Fruit fly (Drosophila melanogaster) whole organism, adult: ENCODE measurements around the gene Obp18a.

Source experiments
- CG11617 ChIP-seq: fragments of 200-800 bp; sonication (Bioruptor generic); optimal IDR thresholded peaks from 2 replicates; lab custom pipeline; 2017; ENCODE audit warnings: mild to moderate bottlenecking, missing biosample characterization, missing genetic modification reagents, missing genetic modification characterization
- CG12768 ChIP-seq: fragments of 200-800 bp; sonication (Bioruptor generic); optimal IDR thresholded peaks from 2 replicates; lab custom pipeline; 2017; ENCODE audit warnings: missing biosample characterization, missing genetic modification characterization, mild to moderate bottlenecking, moderate library complexity, missing genetic modification reagents
- CG14711 ChIP-seq: fragments of 200-800 bp; sonication (Bioruptor generic); optimal IDR thresholded peaks from 2 replicates; lab custom pipeline; 2018; ENCODE audit warnings: missing biosample characterization, mild to moderate bottlenecking, missing genetic modification characterization, moderate library complexity
- CG1620 ChIP-seq: fragments of 200-800 bp; sonication (Bioruptor generic); optimal IDR thresholded peaks from 2 replicates; lab custom pipeline; 2016; ENCODE audit warnings: missing biosample characterization, missing genetic modification characterization
- CG33017 ChIP-seq: fragments of 200-800 bp; sonication (Bioruptor generic); optimal IDR thresholded peaks from 2 replicates; lab custom pipeline; 2018; ENCODE audit warnings: missing biosample characterization, mild to moderate bottlenecking, missing genetic modification characterization, moderate library complexity
- CG5204 ChIP-seq: fragments of 200-800 bp; sonication (Bioruptor generic); optimal IDR thresholded peaks from 2 replicates; lab custom pipeline; 2016; ENCODE audit warnings: missing biosample characterization, missing genetic modification characterization
- CG7045 ChIP-seq: fragments of 200-800 bp; sonication (Bioruptor generic); optimal IDR thresholded peaks from 2 replicates; lab custom pipeline; 2017; ENCODE audit warnings: missing biosample characterization, mild to moderate bottlenecking, missing genetic modification characterization
- CG7101 ChIP-seq: fragments of 200-800 bp; sonication (Bioruptor generic); optimal IDR thresholded peaks from 2 replicates; lab custom pipeline; 2018; ENCODE audit warnings: missing biosample characterization, mild to moderate bottlenecking, missing genetic modification characterization, moderate library complexity
- Clk ChIP-seq: fragments of 200-800 bp; sonication (Bioruptor generic); optimal IDR thresholded peaks from 2 replicates; lab custom pipeline; 2017; ENCODE audit warnings: missing biosample characterization, missing genetic modification characterization
- Crg-1 ChIP-seq: fragments of 200-800 bp; sonication (Bioruptor generic); optimal IDR thresholded peaks from 2 replicates; lab custom pipeline; 2016; ENCODE audit warnings: missing biosample characterization, missing genetic modification characterization
- Hr96 ChIP-seq: fragments of 200-800 bp; sonication (Bioruptor generic); optimal IDR thresholded peaks from 2 replicates; lab custom pipeline; 2016; ENCODE audit warnings: missing biosample characterization, missing genetic modification characterization
- Mnt ChIP-seq: fragments of 200-800 bp; sonication (Bioruptor generic); optimal IDR thresholded peaks from 2 replicates; lab custom pipeline; 2016; ENCODE audit warnings: missing biosample characterization, mild to moderate bottlenecking, missing genetic modification characterization
- bab1 ChIP-seq: fragments of 200-800 bp; sonication (Bioruptor generic); optimal IDR thresholded peaks from 3 replicates; lab custom pipeline; 2019; ENCODE audit warnings: missing biosample characterization, mild to moderate bottlenecking, missing genetic modification characterization, moderate library complexity
- cic ChIP-seq: fragments of 200-800 bp; sonication (Bioruptor generic); optimal IDR thresholded peaks from 2 replicates; lab custom pipeline; 2017; ENCODE audit warnings: missing biosample characterization, mild to moderate bottlenecking, missing genetic modification characterization, moderate library complexity
- cnc ChIP-seq, 2 experiments: fragments of >200 bp; optimal IDR thresholded peaks; 2 replicates each; lab custom pipeline; 2017
- kay ChIP-seq: fragments of 200-800 bp; sonication (Bioruptor generic); peaks from one replicate; lab custom pipeline; 2016; ENCODE audit warnings: missing biosample characterization, missing genetic modification characterization, borderline replicate concordance
- ovo ChIP-seq: fragments of 200-800 bp; sonication (Bioruptor generic); optimal IDR thresholded peaks from 2 replicates; lab custom pipeline; 2016; ENCODE audit warnings: missing biosample characterization, missing genetic modification characterization
- pad ChIP-seq: fragments of 200-800 bp; sonication (Bioruptor generic); optimal IDR thresholded peaks from 3 replicates; lab custom pipeline; 2017; ENCODE audit warnings: missing biosample characterization, missing genetic modification characterization, mild to moderate bottlenecking, moderate library complexity, missing genetic modification reagents
- tj ChIP-seq: fragments of 200-800 bp; sonication (Bioruptor generic); optimal IDR thresholded peaks from 3 replicates; lab custom pipeline; 2017; ENCODE audit warnings: missing biosample characterization, mild to moderate bottlenecking, missing genetic modification characterization, moderate library complexity
- toe ChIP-seq: fragments of 200-800 bp; sonication (Bioruptor generic); optimal IDR thresholded peaks from 2 replicates; lab custom pipeline; 2016; ENCODE audit warnings: missing biosample characterization, missing genetic modification characterization

Obp18a gene

dm6 chrX:19146421-19146952 lies 10.8 kb upstream of the Obp18a start:
- TF ChIP-seq CG7045 = no peak
- TF ChIP-seq toe (GFP tag; lab: Kevin White, UChicago) = no peak
- TF ChIP-seq Hr96 (GFP tag; lab: Kevin White, UChicago) = no peak
- no peak for TF ChIP-seq CG1620
- peak; percentile 33 for TF ChIP-seq pad (GFP tag; lab: Kevin White, UChicago)
- no peak for TF ChIP-seq tj
- TF ChIP-seq kay (GFP tag; lab: Kevin White, UChicago) = no peak
- TF ChIP-seq CG7101 (tag; lab: Kevin White, UChicago) = no peak
- peak; percentile 25 for TF ChIP-seq cic (GFP tag; lab: Kevin White, UChicago)
- no peak for TF ChIP-seq ovo
- TF ChIP-seq bab1 = peak; percentile 5
- no peak for TF ChIP-seq CG33017 (tag; lab: Kevin White, UChicago)
- TF ChIP-seq Crg-1 (GFP tag; lab: Kevin White, UChicago) = no peak
- no peak for TF ChIP-seq cnc (optimal IDR thresholded peaks at IDR 0.05; lab: Kevin White, UChicago)
- TF ChIP-seq Mnt (GFP tag; lab: Kevin White, UChicago) = no peak
- no peak for TF ChIP-seq CG12768 (GFP tag; lab: Kevin White, UChicago)
- no peak for TF ChIP-seq CG5204 (GFP tag; lab: Kevin White, UChicago)
- no peak for TF ChIP-seq Clk
- peak; percentile 6 for TF ChIP-seq CG11617 (GFP tag; lab: Kevin White, UChicago)
- peak; percentile 16 for TF ChIP-seq CG14711 (tag; lab: Kevin White, UChicago)

- TF ChIP-seq toe (GFP tag; lab: Kevin White, UChicago) = no peak
- no peak for TF ChIP-seq tj
- peak; percentile 27 for TF ChIP-seq cic (GFP tag; lab: Kevin White, UChicago)
- peak; percentile 62 for TF ChIP-seq kay (GFP tag; lab: Kevin White, UChicago)
Measured at dm6 chrX:19144785-19145422, 9.2 kb upstream of the Obp18a start.

dm6 chrX:19127216-19127615 lies 8.5 kb downstream of the Obp18a start, which contains the start of gene tgy:
tgy (minus strand) TSS chrX:19127316.
- TF ChIP-seq Mnt (GFP tag; lab: Kevin White, UChicago) (no peak), CG7101 (tag; lab: Kevin White, UChicago) (no peak), ovo (no peak), CG14711 (tag; lab: Kevin White, UChicago) (no peak), CG12768 (GFP tag; lab: Kevin White, UChicago) (no peak), CG5204 (GFP tag; lab: Kevin White, UChicago) (no peak), CG33017 (tag; lab: Kevin White, UChicago) (no peak), CG7045 (no peak), CG1620 (no peak), kay (GFP tag; lab: Kevin White, UChicago) (no peak), toe (GFP tag; lab: Kevin White, UChicago) (no peak), tj (no peak), CG11617 (GFP tag; lab: Kevin White, UChicago) (no peak), cic (GFP tag; lab: Kevin White, UChicago) (no peak), Crg-1 (GFP tag; lab: Kevin White, UChicago) (no peak), pad (GFP tag; lab: Kevin White, UChicago) (no peak), Clk (no peak)

- TF ChIP-seq CG11617 (GFP tag; lab: Kevin White, UChicago) (no peak), toe (GFP tag; lab: Kevin White, UChicago) (no peak), Crg-1 (GFP tag; lab: Kevin White, UChicago) (no peak), CG7101 (tag; lab: Kevin White, UChicago) (no peak), CG14711 (tag; lab: Kevin White, UChicago) (no peak), CG5204 (GFP tag; lab: Kevin White, UChicago) (no peak), Mnt (GFP tag; lab: Kevin White, UChicago) (no peak), kay (GFP tag; lab: Kevin White, UChicago) (no peak), CG7045 (no peak), CG1620 (no peak), CG12768 (GFP tag; lab: Kevin White, UChicago) (no peak), cic (GFP tag; lab: Kevin White, UChicago) (no peak), bab1 (no peak), cnc (optimal IDR thresholded peaks at IDR 0.05; lab: Kevin White, UChicago) (no peak), Clk (no peak)
Measured at dm6 chrX:19124288-19124687, 11.4 kb downstream of the Obp18a start, which contains the start of gene CG15882. CG15882 (minus strand) TSS chrX:19124388.

dm6 chrX:19120367-19120766 lies 15.3 kb downstream of the Obp18a start:
- TF ChIP-seq tj (no peak), ovo (no peak), CG5204 (GFP tag; lab: Kevin White, UChicago) (no peak), toe (GFP tag; lab: Kevin White, UChicago) (no peak), CG7101 (tag; lab: Kevin White, UChicago) (no peak), kay (GFP tag; lab: Kevin White, UChicago) (no peak), Clk (no peak), cnc (optimal IDR thresholded peaks at IDR 0.05; lab: Kevin White, UChicago) (no peak), CG7045 (no peak), Mnt (GFP tag; lab: Kevin White, UChicago) (no peak), CG14711 (tag; lab: Kevin White, UChicago) (no peak), pad (GFP tag; lab: Kevin White, UChicago) (no peak), CG12768 (GFP tag; lab: Kevin White, UChicago) (no peak), bab1 (no peak), Hr96 (GFP tag; lab: Kevin White, UChicago) (no peak), CG11617 (GFP tag; lab: Kevin White, UChicago) (no peak)
